Fruit fly (Drosophila melanogaster) whole organism, wandering third instar larva: Measurements from ENCODE around the gene CG4629.

Experiments used
- Abd-B ChIP-seq: fragments of >200 bp; optimal IDR thresholded peaks from 2 replicates; lab custom pipeline; 2017; ENCODE audit warnings: missing biosample characterization, missing genetic modification characterization
- CG9705 ChIP-seq: fragments of 200-800 bp; sonication (Bioruptor generic); optimal IDR thresholded peaks from 2 replicates; lab custom pipeline; 2018; ENCODE audit warnings: missing biosample characterization, mild to moderate bottlenecking, missing genetic modification characterization
- CrebA ChIP-seq: fragments of 200-800 bp; sonication (Bioruptor generic); optimal IDR thresholded peaks from 2 replicates; lab custom pipeline; 2016; ENCODE audit warnings: missing biosample characterization, mild to moderate bottlenecking, missing genetic modification characterization, borderline replicate concordance
- Dfd ChIP-seq: fragments of >200 bp; optimal IDR thresholded peaks from 2 replicates; lab custom pipeline; 2017; ENCODE audit warnings: missing biosample characterization, missing genetic modification characterization
- Dif ChIP-seq: fragments of 200-275, 200-300 bp; sonication (Bioruptor generic); optimal IDR thresholded peaks from 2 replicates; lab custom pipeline; 2018; ENCODE audit warnings: missing biosample characterization, missing genetic modification characterization; ENCODE audit not compliant: partially characterized antibody
- GATAd ChIP-seq: sonication (Bioruptor generic); optimal IDR thresholded peaks from 2 replicates; lab custom pipeline; 2016; ENCODE audit warnings: missing biosample characterization, missing genetic modification characterization
- HLH106 ChIP-seq: fragments of 200-800 bp; optimal IDR thresholded peaks from 3 replicates; lab custom pipeline; 2019; ENCODE audit warnings: missing biosample characterization, mild to moderate bottlenecking, missing genetic modification characterization, moderate library complexity
- Hnf4 ChIP-seq: fragments of 200-800 bp; sonication (Bioruptor generic); optimal IDR thresholded peaks from 2 replicates; lab custom pipeline; 2016; ENCODE audit warnings: missing biosample characterization, mild to moderate bottlenecking, missing genetic modification characterization
- Jra ChIP-seq: sonication (Bioruptor generic); optimal IDR thresholded peaks from 2 replicates; lab custom pipeline; 2016; ENCODE audit warnings: missing biosample characterization, missing genetic modification characterization
- Myc ChIP-seq: fragments of >200 bp; optimal IDR thresholded peaks from 2 replicates; lab custom pipeline; 2017
- N ChIP-seq: fragments of >200 bp; optimal IDR thresholded peaks from 2 replicates; lab custom pipeline; 2018; ENCODE audit warnings: missing biosample characterization, missing external identifiers, missing genetic modification characterization
- OdsH ChIP-seq: fragments of 200-800 bp; sonication (Bioruptor generic); optimal IDR thresholded peaks from 2 replicates; lab custom pipeline; 2016; ENCODE audit warnings: missing biosample characterization, mild to moderate bottlenecking, missing genetic modification characterization
- Rel ChIP-seq, 2 experiments: fragments of 200-800 bp; sonication (Bioruptor generic) in 1 of 2; optimal IDR thresholded peaks; 2 replicates in 1 of 2; 3 replicates in 1 of 2; lab custom pipeline; 2016 to 2019; ENCODE audit warnings: mild to moderate bottlenecking in 2 of 2, missing biosample characterization in 2 of 2, missing genetic modification characterization in 2 of 2, moderate library complexity in 1 of 2
- Sp1 ChIP-seq: fragments of 200-800 bp; sonication (Bioruptor generic); optimal IDR thresholded peaks from 3 replicates; lab custom pipeline; 2019; ENCODE audit warnings: missing biosample characterization, mild to moderate bottlenecking, missing genetic modification characterization, moderate library complexity
- Vsx2 ChIP-seq: fragments of 200-300, 225-300 bp; sonication (Bioruptor generic); optimal IDR thresholded peaks from 2 replicates; lab custom pipeline; 2018; ENCODE audit warnings: missing biosample characterization, missing genetic modification characterization; ENCODE audit not compliant: partially characterized antibody
- br ChIP-seq: fragments of 200-800 bp; sonication (Bioruptor generic); optimal IDR thresholded peaks from 2 replicates; lab custom pipeline; 2016; ENCODE audit warnings: missing biosample characterization, missing genetic modification characterization
- dl ChIP-seq, 2 experiments: fragments of 175-275, 200-275 bp in 1 of 2; fragments of 200-275 bp in 1 of 2; sonication (Bioruptor generic); optimal IDR thresholded peaks; lab custom pipeline; 2018; ENCODE audit warnings: mild to moderate bottlenecking in 2 of 2, missing biosample characterization in 2 of 2, missing genetic modification characterization in 2 of 2, moderate library complexity in 2 of 2; ENCODE audit not compliant: partially characterized antibody in 2 of 2, insufficient read depth in 1 of 2
- dmrt93B ChIP-seq: fragments of 200-800 bp; sonication (Bioruptor generic); optimal IDR thresholded peaks from 2 replicates; lab custom pipeline; 2018; ENCODE audit warnings: missing biosample characterization, mild to moderate bottlenecking, missing genetic modification characterization
- dsf ChIP-seq: sonication (Bioruptor generic); optimal IDR thresholded peaks from 2 replicates; lab custom pipeline; 2016; ENCODE audit warnings: missing biosample characterization, missing genetic modification characterization, borderline replicate concordance
- ey ChIP-seq: fragments of 200-800 bp; sonication (Bioruptor generic); optimal IDR thresholded peaks from 2 replicates; lab custom pipeline; 2016; ENCODE audit warnings: missing biosample characterization, missing genetic modification characterization
- foxo ChIP-seq, 2 experiments: fragments of 200-800 bp; sonication (Bioruptor generic); optimal IDR thresholded peaks; 2 replicates in 1 of 2; 3 replicates in 1 of 2; lab custom pipeline; 2016 to 2017; ENCODE audit warnings: missing biosample characterization in 2 of 2, missing genetic modification characterization in 2 of 2
- h ChIP-seq: fragments of 200-800 bp; sonication (Bioruptor generic); optimal IDR thresholded peaks from 3 replicates; lab custom pipeline; 2016; ENCODE audit warnings: missing biosample characterization, mild to moderate bottlenecking, missing genetic modification characterization
- jim ChIP-seq: fragments of 175-275, 200-325 bp; sonication (Bioruptor generic); optimal IDR thresholded peaks from 2 replicates; lab custom pipeline; 2016; ENCODE audit warnings: missing biosample characterization, mild to moderate bottlenecking, missing genetic modification characterization
- lola ChIP-seq: fragments of >200 bp; optimal IDR thresholded peaks from 2 replicates; lab custom pipeline; 2017; ENCODE audit warnings: missing biosample characterization, missing genetic modification characterization
- pan ChIP-seq: fragments of >200 bp; optimal IDR thresholded peaks from 2 replicates; lab custom pipeline; 2017
- psq ChIP-seq: fragments of 200-800 bp; sonication (Bioruptor generic); optimal IDR thresholded peaks from 3 replicates; lab custom pipeline; 2017; ENCODE audit warnings: missing biosample characterization, mild to moderate bottlenecking, missing genetic modification characterization, moderate library complexity
- rgr ChIP-seq: fragments of 200-800 bp; sonication (Bioruptor generic); optimal IDR thresholded peaks from 3 replicates; lab custom pipeline; 2016; ENCODE audit warnings: missing biosample characterization, mild to moderate bottlenecking, missing genetic modification characterization
- sage ChIP-seq: fragments of 200-800 bp; sonication (Bioruptor generic); optimal IDR thresholded peaks from 2 replicates; lab custom pipeline; 2016; ENCODE audit warnings: missing biosample characterization, mild to moderate bottlenecking, missing genetic modification characterization
- tai ChIP-seq: sonication (Bioruptor generic); optimal IDR thresholded peaks from 2 replicates; lab custom pipeline; 2016; ENCODE audit warnings: missing biosample characterization, missing genetic modification characterization
- usp ChIP-seq: fragments of >200 bp; optimal IDR thresholded peaks from 2 replicates; lab custom pipeline; 2017; ENCODE audit warnings: missing biosample characterization, missing genetic modification characterization
- woc ChIP-seq: sonication (Bioruptor generic); optimal IDR thresholded peaks from 2 replicates; lab custom pipeline; 2016; ENCODE audit warnings: missing biosample characterization, mild to moderate bottlenecking, missing genetic modification characterization

The CG4629 gene

dm6 chr2L:1128344-1128931 is 26.1 kb upstream of the CG4629 start:
- TF ChIP-seq usp = no peak
- TF ChIP-seq Myc (lab: Kevin White, UChicago) = no peak
- no peak for TF ChIP-seq br (GFP tag; lab: Kevin White, UChicago)
- no peak for TF ChIP-seq jim (GFP tag; lab: Kevin White, UChicago)
- no peak for TF ChIP-seq pan
- no peak for TF ChIP-seq HLH106 (tag; lab: Kevin White, UChicago)
- TF ChIP-seq h = no peak
- TF ChIP-seq dsf = no peak
- no peak for TF ChIP-seq Jra
- TF ChIP-seq lola = no peak
- no peak for TF ChIP-seq ey
- no peak for TF ChIP-seq psq
- no peak for TF ChIP-seq Vsx2
- TF ChIP-seq CrebA (GFP tag; lab: Kevin White, UChicago) = no peak
- TF ChIP-seq rgr (GFP tag; lab: Kevin White, UChicago) = no peak
- TF ChIP-seq, all 38 proteins: peak for 0

DNA sequence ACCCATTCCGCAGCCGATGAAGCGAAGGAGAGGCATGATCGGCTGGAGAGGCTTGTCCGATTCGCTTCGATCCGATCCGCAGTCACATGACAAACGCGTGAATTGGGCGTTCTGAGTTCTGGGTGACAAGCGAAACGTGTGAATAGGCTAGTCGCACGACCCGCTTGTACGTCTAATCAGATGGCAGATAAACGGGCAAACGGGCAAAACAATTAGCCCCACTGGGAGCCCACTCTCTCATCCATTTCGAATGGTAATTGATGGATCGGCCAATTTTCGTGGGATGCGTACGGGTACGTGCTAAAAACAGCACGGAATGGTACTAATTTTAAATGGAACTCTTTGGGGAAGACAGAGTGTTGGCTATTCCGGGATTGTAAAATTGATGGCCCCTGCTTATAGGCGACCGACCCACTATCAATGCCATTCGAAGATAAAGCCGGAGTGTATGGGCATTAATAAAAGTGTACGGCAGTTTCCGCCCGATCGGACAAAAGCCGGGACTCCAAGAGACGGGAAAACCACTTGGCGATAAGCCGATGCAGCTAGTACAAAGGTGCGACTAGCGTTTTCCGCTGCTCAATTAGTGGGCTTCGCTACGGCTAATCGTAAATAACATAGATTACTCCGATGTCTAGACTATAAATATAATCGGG is 25.3 kb upstream of the CG4629 start:
- TF ChIP-seq Jra (no peak), Dif (GFP tag; lab: Kevin White, UChicago) (no peak), Sp1 (GFP tag; lab: Kevin White, UChicago) (no peak), h (peak; percentile 74), dl (GFP tag; optimal IDR thresholded peaks at IDR 0.05; lab: Kevin White, UChicago; ENCODE audit: insufficient read depth in 1 of 2, partially characterized antibody in 2 of 2) (no peak), Abd-B (no peak), foxo (GFP tag; optimal IDR thresholded peaks at IDR 0.05; lab: Kevin White, UChicago) (no peak), woc (GFP tag; lab: Kevin White, UChicago) (no peak), psq (no peak), Rel (GFP tag; optimal IDR thresholded peaks at IDR 0.05; lab: Kevin White, UChicago) (no peak), Rel (tag; optimal IDR thresholded peaks at IDR 0.05; lab: Kevin White, UChicago) (peak; percentile 3), pan (no peak), Dfd (GFP tag; lab: Kevin White, UChicago) (no peak), GATAd (GFP tag; lab: Kevin White, UChicago) (no peak), rgr (GFP tag; lab: Kevin White, UChicago) (no peak), CG9705 (GFP tag; lab: Kevin White, UChicago) (no peak), jim (GFP tag; lab: Kevin White, UChicago) (no peak), Myc (lab: Kevin White, UChicago) (no peak), dsf (no peak), Vsx2 (peak; percentile 18), N (GFP tag; lab: Kevin White, UChicago) (no peak), OdsH (no peak), ey (no peak)
- TF ChIP-seq, all 38 proteins: peak for 3

DNA sequence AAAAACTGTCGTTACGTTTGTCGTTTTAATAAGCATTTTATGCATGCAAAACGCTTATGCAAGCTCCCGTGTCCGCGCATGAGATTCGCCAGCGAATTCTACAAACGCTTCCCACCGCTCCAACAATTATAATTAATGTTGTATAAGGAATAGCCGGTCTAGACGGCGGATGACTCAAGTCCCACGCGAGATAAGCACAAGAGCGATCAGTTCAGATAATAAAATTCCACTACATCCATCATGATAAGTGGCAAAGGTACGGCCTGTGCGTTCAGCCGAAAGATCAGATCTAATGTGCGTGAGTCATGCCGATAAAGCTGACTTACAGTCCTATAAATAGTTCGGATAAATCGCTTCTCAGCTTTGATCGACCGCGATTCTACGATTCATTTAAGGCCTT is 24.2 kb upstream of the CG4629 start:
- no peak for TF ChIP-seq tai (GFP tag; lab: Kevin White, UChicago)
- no peak for TF ChIP-seq Hnf4 (GFP tag; lab: Kevin White, UChicago)
- no peak for TF ChIP-seq Dif (GFP tag; lab: Kevin White, UChicago)
- no peak for TF ChIP-seq dmrt93B (GFP tag; lab: Kevin White, UChicago)
- TF ChIP-seq GATAd (GFP tag; lab: Kevin White, UChicago) = no peak
- TF ChIP-seq sage (GFP tag; lab: Kevin White, UChicago) = no peak
- no peak for TF ChIP-seq lola
- no peak for TF ChIP-seq rgr (GFP tag; lab: Kevin White, UChicago)
- TF ChIP-seq woc (GFP tag; lab: Kevin White, UChicago) = no peak
- TF ChIP-seq jim (GFP tag; lab: Kevin White, UChicago) = no peak
- TF ChIP-seq Abd-B = no peak

- TF ChIP-seq Rel (GFP tag; optimal IDR thresholded peaks at IDR 0.05; lab: Kevin White, UChicago) (no peak), Rel (tag; optimal IDR thresholded peaks at IDR 0.05; lab: Kevin White, UChicago) (peak; percentile 24), N (GFP tag; lab: Kevin White, UChicago) (no peak), Sp1 (GFP tag; lab: Kevin White, UChicago) (no peak)
- TF ChIP-seq, all 38 proteins: peak for 1
Measured at dm6 chr2L:1125437-1125836, 23.1 kb upstream of the CG4629 start.
